Fruit fly (Drosophila melanogaster) S2 (cell line): ENCODE data around the gene CG10055.

Experiments
- CG8478 ChIP-seq: fragments of >200 bp; optimal IDR thresholded peaks from 2 replicates; lab custom pipeline; 2018
- CTCF ChIP-seq, 2 experiments: fragments of >200 bp; optimal IDR thresholded peaks; 2 replicates each; lab custom pipeline; 2018

DNA sequence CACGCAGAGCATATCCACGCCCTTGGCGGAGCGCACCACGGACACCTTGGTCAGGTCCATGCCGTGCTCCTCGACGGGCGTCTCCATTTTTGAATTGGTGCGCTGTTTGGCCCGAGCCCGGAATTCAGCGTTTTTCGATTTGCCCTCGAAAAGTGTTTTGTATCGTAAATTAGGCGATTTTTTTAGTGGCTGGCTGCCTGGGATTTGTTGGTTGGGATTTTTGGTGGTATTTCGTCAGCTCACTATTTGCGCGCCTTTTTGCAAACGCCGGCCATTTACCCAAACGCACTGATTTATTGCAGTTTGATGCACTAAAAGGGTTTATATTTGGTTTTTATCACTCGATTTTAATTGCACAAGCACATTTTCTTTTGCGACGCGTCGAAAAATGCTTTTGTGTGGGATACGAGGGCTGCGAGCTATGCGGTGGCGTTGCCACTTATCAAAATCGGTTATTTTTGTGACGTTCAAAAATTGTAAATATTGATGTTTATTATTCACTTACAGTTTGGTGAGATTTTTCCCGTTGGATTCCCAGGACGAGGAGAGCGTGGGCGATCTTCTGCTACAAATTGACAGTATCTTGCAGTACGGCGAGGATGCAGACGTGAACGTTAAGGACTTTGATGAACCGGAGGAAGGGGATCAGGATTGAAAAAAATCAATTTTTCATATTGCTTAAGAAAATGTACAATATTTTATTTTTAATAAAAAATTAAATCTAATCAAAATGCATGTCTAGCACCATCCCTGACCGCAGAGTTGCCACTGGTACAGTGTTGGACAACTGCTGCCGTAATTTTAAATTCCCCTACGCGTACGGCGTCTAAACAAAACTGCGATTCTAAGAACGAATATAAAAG lies 35.7 kb downstream of the CG10055 start, which contains the start of the genes gfzf and Sas-4:
- TF ChIP-seq CG8478 (no peak), CTCF (optimal IDR thresholded peaks at IDR 0.05; lab: Kevin White, UChicago) (no peak)
